Fruit fly (Drosophila melanogaster) whole organism: ENCODE measurements around the gene Wbp2.

ENCODE experiments used
- CG8478 ChIP-seq: fragments of >200 bp; optimal IDR thresholded peaks from 2 replicates; lab custom pipeline; 2018; ENCODE audit warnings: inconsistent platforms
- Dll ChIP-seq: fragments of >200 bp; optimal IDR thresholded peaks from 2 replicates; lab custom pipeline; 2017
- EcR ChIP-seq, 2 experiments: fragments of >200 bp; optimal IDR thresholded peaks; 2 replicates each; lab custom pipeline; 2017; ENCODE audit warnings: missing biosample characterization in 2 of 2, missing genetic modification characterization in 2 of 2, missing genetic modification reagents in 2 of 2
- pan ChIP-seq: fragments of >200 bp; optimal IDR thresholded peaks from 2 replicates; lab custom pipeline; 2017
- psq ChIP-seq: fragments of >200 bp; optimal IDR thresholded peaks from 2 replicates; lab custom pipeline; 2017
- usp ChIP-seq: fragments of >200 bp; optimal IDR thresholded peaks from 2 replicates; lab custom pipeline; 2017; ENCODE audit warnings: missing biosample characterization, missing genetic modification characterization, mixed read lengths

Wbp2 gene

dm6 chr3L:12867956-12868443 is 18.0 kb downstream of the Wbp2 start:
- TF ChIP-seq Dll (no peak), usp (no peak), EcR (GFP tag; optimal IDR thresholded peaks at IDR 0.05; lab: Kevin White, UChicago) (no peak), psq (lab: Kevin White, UChicago) (no peak), pan (no peak), CG8478 (lab: Kevin White, UChicago) (no peak)

dm6 chr3L:12874211-12874610 is 24.2 kb downstream of the Wbp2 start:
- no peak for TF ChIP-seq Dll
- TF ChIP-seq psq (lab: Kevin White, UChicago) = no peak
- no peak for TF ChIP-seq CG8478 (lab: Kevin White, UChicago)
- TF ChIP-seq usp = no peak
- TF ChIP-seq pan = no peak
- no peak for TF ChIP-seq EcR (GFP tag; optimal IDR thresholded peaks at IDR 0.05; lab: Kevin White, UChicago)

dm6 chr3L:12884680-12885079 is 34.7 kb downstream of the Wbp2 start, which contains the start of gene CG14120:
Gene CG14120, plus strand, starts transcription at chr3L:12885039.
- TF ChIP-seq psq (lab: Kevin White, UChicago) (no peak), pan (no peak), EcR (GFP tag; optimal IDR thresholded peaks at IDR 0.05; lab: Kevin White, UChicago) (no peak), usp (no peak), CG8478 (lab: Kevin White, UChicago) (no peak), Dll (no peak)

dm6 chr3L:12889353-12889820 is 39.4 kb downstream of the Wbp2 start, which contains the start of gene CG43894:
Gene CG43894, plus strand, starts transcription at chr3L:12889770.
- TF ChIP-seq psq (lab: Kevin White, UChicago) (no peak), pan (no peak), EcR (GFP tag; optimal IDR thresholded peaks at IDR 0.05; lab: Kevin White, UChicago) (no peak), usp (no peak), CG8478 (lab: Kevin White, UChicago) (no peak), Dll (no peak)

- TF ChIP-seq Dll (no peak), pan (no peak), EcR (GFP tag; optimal IDR thresholded peaks at IDR 0.05; lab: Kevin White, UChicago) (no peak), psq (lab: Kevin White, UChicago) (no peak), usp (no peak), CG8478 (lab: Kevin White, UChicago) (no peak)
Measured at dm6 chr3L:12892485-12893173, 42.7 kb downstream of the Wbp2 start, which contains the start of gene CG14118. Gene CG14118, plus strand, starts transcription at chr3L:12892658.
